Worm (Caenorhabditis elegans) whole organism, L1 larva: ENCODE data around the gene asp-19.

Experiments
- ceh-88 ChIP-seq: fragments of 200-800 bp; sonication (Bioruptor generic); IDR thresholded peaks from 2 replicates; pipeline ENCODE4 v1.3.6; 2022; ENCODE audit warnings: missing genetic modification characterization, missing compliant biosample characterization
- egl-27 ChIP-seq, 2 experiments: fragments of 150-350 bp in 1 of 2; sonication (generic microtip); optimal IDR thresholded peaks; 3 replicates each; lab custom pipeline; 2017 to 2018; ENCODE audit warnings: missing biosample characterization in 2 of 2, missing genetic modification characterization in 2 of 2, missing genetic modification reagents in 2 of 2
- fos-1 ChIP-seq: fragments of 150-350 bp; optimal IDR thresholded peaks from 2 replicates; lab custom pipeline; 2014; ENCODE audit warnings: missing biosample characterization, missing genetic modification characterization
- jun-1 ChIP-seq: fragments of 150-350 bp; optimal IDR thresholded peaks from 2 replicates; lab custom pipeline; 2014; ENCODE audit warnings: missing biosample characterization, missing genetic modification reagents, missing genetic modification characterization
- mef-2 ChIP-seq: fragments of 150-350 bp; optimal IDR thresholded peaks from 2 replicates; lab custom pipeline; 2014; ENCODE audit warnings: missing biosample characterization, missing genetic modification characterization
- nhr-11 ChIP-seq: fragments of 150-350 bp; optimal IDR thresholded peaks from 2 replicates; lab custom pipeline; 2014; ENCODE audit warnings: missing biosample characterization, missing genetic modification characterization
- nhr-237 ChIP-seq: fragments of 150-350 bp; optimal IDR thresholded peaks from 2 replicates; lab custom pipeline; 2014; ENCODE audit warnings: missing biosample characterization, missing genetic modification characterization
- nhr-28 ChIP-seq: fragments of 150-350 bp; optimal IDR thresholded peaks from 2 replicates; lab custom pipeline; 2014; ENCODE audit warnings: missing biosample characterization, missing genetic modification characterization
- pag-3 ChIP-seq: sonication (generic microtip); optimal IDR thresholded peaks from 2 replicates; lab custom pipeline; 2017; ENCODE audit warnings: missing genetic modification characterization, mild to moderate bottlenecking, missing compliant biosample characterization, antibody characterized with exemption, borderline replicate concordance; ENCODE audit not compliant: insufficient read depth

DNA sequence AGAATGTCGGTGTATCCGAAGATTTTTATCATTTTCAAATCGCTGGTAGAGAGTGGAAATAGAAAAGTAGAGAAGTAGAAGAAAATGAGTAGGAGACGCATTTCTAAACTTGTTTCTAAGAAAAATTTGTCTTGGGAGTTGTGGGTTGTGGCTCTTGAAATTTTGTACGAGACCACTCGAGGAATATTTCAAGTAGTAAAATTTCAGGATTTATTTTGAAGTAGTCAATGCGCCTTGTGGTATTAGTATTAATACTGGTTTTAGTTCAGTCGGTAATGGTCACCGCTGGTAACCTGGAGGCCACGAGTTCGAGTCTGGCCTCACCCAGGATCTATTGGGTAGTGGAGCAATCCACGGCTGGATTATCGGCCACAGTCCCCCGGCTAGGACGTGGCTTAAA lies 19.6 kb upstream of the asp-19 start, which contains the start of gene clec-252:
- no peak for TF ChIP-seq egl-27 (tag; optimal IDR thresholded peaks at IDR 0.05; lab: Kevin White, UChicago)
- TF ChIP-seq nhr-237 (tag; lab: Kevin White, UChicago) = no peak
- TF ChIP-seq ceh-88 (GFP tag; lab: Robert Waterston, UW) = no peak
- no peak for TF ChIP-seq mef-2 (tag; lab: Kevin White, UChicago)
- TF ChIP-seq pag-3 (tag; lab: Kevin White, UChicago) = no peak
- TF ChIP-seq nhr-11 (tag; lab: Kevin White, UChicago) = no peak
- TF ChIP-seq nhr-28 (tag; lab: Kevin White, UChicago) = no peak
- no peak for TF ChIP-seq fos-1 (tag; lab: Kevin White, UChicago)
- no peak for TF ChIP-seq jun-1
